Worm (Caenorhabditis elegans): ENCODE data around the gene adal-1.

Gene adal-1

DNA sequence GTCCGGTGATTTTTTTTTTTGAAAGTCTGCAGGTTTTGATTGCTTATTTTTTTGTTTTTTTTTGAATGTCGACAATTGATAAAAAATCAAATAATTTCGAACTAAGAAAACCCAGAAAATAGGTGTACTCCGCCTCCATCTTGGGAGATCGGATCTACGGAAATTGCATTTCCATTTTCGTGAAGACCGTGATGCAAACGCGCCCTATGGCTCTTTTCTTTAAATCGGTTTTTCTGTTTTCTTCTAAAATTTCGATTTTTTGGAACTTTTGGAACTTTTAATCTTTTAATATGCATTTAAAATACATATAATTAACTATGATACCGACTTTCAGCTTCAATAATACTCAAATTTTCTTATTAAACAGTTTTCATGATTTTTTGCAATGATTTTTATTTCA, 51.4 kb downstream of the adal-1 start:
- TF ChIP-seq nhr-6 (tag; optimal IDR thresholded peaks at IDR 0.05) (no peak), aly-2 (tag; optimal IDR thresholded peaks at IDR 0.05) (no peak), sma-3 (GFP tag; optimal IDR thresholded peaks at IDR 0.05) (no peak), unc-55 (GFP tag; optimal IDR thresholded peaks at IDR 0.05) (peak; percentile 27)

Data from whole organism, L2 larva.